Fruit fly (Drosophila melanogaster): ENCODE results near the gene roq.

Gene roq

dm6 chr3L:16334876-16335275, 43.5 kb downstream of the roq start:
- no peak for TF ChIP-seq noc (tag; optimal IDR thresholded peaks at IDR 0.05)

dm6 chr3L:16333013-16333412, 45.4 kb downstream of the roq start, which contains the start of gene CG13056:
CG13056 (plus strand) TSS chr3L:16333313.
- no peak for TF ChIP-seq noc (tag; optimal IDR thresholded peaks at IDR 0.05)

- no peak for TF ChIP-seq noc (tag; optimal IDR thresholded peaks at IDR 0.05)
These were observed 46.7 kb downstream of the roq start, which contains the start of gene retinin for dm6 chr3L:16331633-16332032. retinin (plus strand) TSS chr3L:16331933.

- TF ChIP-seq noc (tag; optimal IDR thresholded peaks at IDR 0.05) = no peak
These were observed 47.6 kb downstream of the roq start, which contains the start of gene CG33060 for dm6 chr3L:16330740-16331139. CG33060 (plus strand) TSS chr3L:16331040.

- TF ChIP-seq noc (tag; optimal IDR thresholded peaks at IDR 0.05) = no peak
These were observed 48.9 kb downstream of the roq start, which contains the start of gene CG33061 for dm6 chr3L:16329495-16329894. CG33061 (plus strand) TSS chr3L:16329795.

- peak; percentile 75 for TF ChIP-seq noc (tag; optimal IDR thresholded peaks at IDR 0.05)
These were observed 50.0 kb downstream of the roq start, which contains the start of gene CG13058 for dm6 chr3L:16328207-16328891. CG13058 (plus strand) TSS chr3L:16328841.

dm6 chr3L:16327776-16328175, 50.6 kb downstream of the roq start, which contains the start of gene CG13038:
CG13038 (minus strand) TSS chr3L:16327893.
- no peak for TF ChIP-seq noc (tag; optimal IDR thresholded peaks at IDR 0.05)

- TF ChIP-seq noc (tag; optimal IDR thresholded peaks at IDR 0.05) = no peak
These were observed 51.7 kb downstream of the roq start, which contains the start of the genes CG13040 and CG13039 for dm6 chr3L:16326657-16327056. CG13040 (minus strand) TSS chr3L:16326757. CG13039 (minus strand) TSS chr3L:16326762.

- no peak for TF ChIP-seq noc (tag; optimal IDR thresholded peaks at IDR 0.05)
These were observed 55.0 kb downstream of the roq start, which contains the start of gene CG13059 for dm6 chr3L:16323372-16323771. CG13059 (plus strand) TSS chr3L:16323672.

- TF ChIP-seq noc (tag; optimal IDR thresholded peaks at IDR 0.05) = no peak
These were observed 57.2 kb downstream of the roq start, which contains the start of gene CG42718 for dm6 chr3L:16321172-16321571. CG42718 (minus strand) TSS chr3L:16321272.

Measured in whole organism, larva.